Fruit fly (Drosophila melanogaster) whole organism, pupa: ENCODE results near the gene Dis3l2.

Experiments used
- CG10348 ChIP-seq: fragments of 200-800 bp; sonication (Bioruptor generic); IDR thresholded peaks from 2 replicates; pipeline ENCODE4 v1.3.6; 2022; ENCODE audit warnings: missing biosample characterization, missing genetic modification characterization
- CG13204 ChIP-seq: fragments of 200-800 bp; sonication (Bioruptor generic); optimal IDR thresholded peaks from 2 replicates; lab custom pipeline; 2018; ENCODE audit warnings: missing biosample characterization, mild to moderate bottlenecking, missing genetic modification characterization, moderate library complexity
- CG34367 ChIP-seq: fragments of 200-800 bp; sonication (Bioruptor generic); optimal IDR thresholded peaks from 2 replicates; lab custom pipeline; 2018; ENCODE audit warnings: missing biosample characterization, mild to moderate bottlenecking, missing genetic modification characterization
- CG4496 ChIP-seq: fragments of 200-800 bp; sonication (Bioruptor generic); IDR thresholded peaks from 3 replicates; pipeline ENCODE4 v1.3.6; 2022; ENCODE audit warnings: missing biosample characterization, missing genetic modification characterization
- Pif1A ChIP-seq: fragments of 200-800 bp; sonication (Bioruptor generic); optimal IDR thresholded peaks from 3 replicates; lab custom pipeline; 2016; ENCODE audit warnings: missing biosample characterization, missing genetic modification characterization

dm6 chr3L:205723-206284 lies 6.7 kb upstream of the Dis3l2 start, which contains the start of the genes Gk1 and CG13876:
- peak; percentile 96 for TF ChIP-seq CG4496 (GFP tag; lab: Robert Waterston, UW)
- no peak for TF ChIP-seq Pif1A
- TF ChIP-seq CG34367: peak; percentile 96
- peak; percentile 64; the same call in 1 of the 2 replicates for TF ChIP-seq CG10348 (GFP tag; lab: Robert Waterston, UW)
- no peak for TF ChIP-seq CG13204 (GFP tag; lab: Kevin White, UChicago)
